Worm (Caenorhabditis elegans) whole organism, L4/young adult: ENCODE measurements around the gene F59A6.2.
A peak's percentile ranks its signal among the peaks of the same experiment; 100 is the strongest.

Experiments used
- W03F9.2 ChIP-seq: fragments of 150-350 bp; optimal IDR thresholded peaks from 2 replicates; lab custom pipeline; 2014; ENCODE audit warnings: missing biosample characterization, missing genetic modification characterization
- dao-5 ChIP-seq: sonication (generic microtip); optimal IDR thresholded peaks from 2 replicates; lab custom pipeline; 2016; ENCODE audit warnings: missing genotype, missing genetic modification characterization, moderate library complexity, missing compliant biosample characterization
- him-1 ChIP-seq: sonication (generic microtip); optimal IDR thresholded peaks from 2 replicates; lab custom pipeline; 2016; ENCODE audit warnings: missing genotype, missing genetic modification reagents, missing genetic modification characterization, missing compliant biosample characterization

- TF ChIP-seq him-1 (tag; lab: Kevin White, UChicago) (no peak), W03F9.2 (tag; lab: Kevin White, UChicago) (peak; percentile 33), dao-5 (tag; lab: Kevin White, UChicago) (no peak)
These were observed 20.8 kb upstream of the F59A6.2 start, which contains the start of the genes eif-1 and vps-24 for ce11 chrII:4993530-4994192.
